Fruit fly (Drosophila melanogaster): ENCODE data around the gene CG44194.

Gene CG44194

dm6 chr3R:13017623-13018036 lies 20.1 kb upstream of the CG44194 start (continued):
- TF ChIP-seq prd (optimal IDR thresholded peaks at IDR 0.05), result no peak
- TF ChIP-seq prd (GFP tag; IDR thresholded peaks at IDR 0.05), result no peak
- TF ChIP-seq HLH4C (GFP tag; IDR thresholded peaks at IDR 0.05; ENCODE audit: partially characterized antibody), result no peak
- no peak for TF ChIP-seq zen2 (GFP tag; IDR thresholded peaks at IDR 0.05; ENCODE audit: partially characterized antibody)

dm6 chr3R:13015811-13016766 lies 18.6 kb upstream of the CG44194 start:
- TF ChIP-seq CG10366 (GFP tag; IDR thresholded peaks at IDR 0.05), result no peak
- TF ChIP-seq MESR4 (GFP tag; optimal IDR thresholded peaks at IDR 0.05), result no peak
- TF ChIP-seq CG8089 (GFP tag; optimal IDR thresholded peaks at IDR 0.05), result no peak
- no peak for TF ChIP-seq Sox100B (GFP tag; optimal IDR thresholded peaks at IDR 0.05)
- TF ChIP-seq NK7.1 (GFP tag; optimal IDR thresholded peaks at IDR 0.05), result no peak
- TF ChIP-seq dmrt99B (tag; optimal IDR thresholded peaks at IDR 0.05), result no peak
- TF ChIP-seq CG31224 (GFP tag; IDR thresholded peaks at IDR 0.05), result peak; percentile 59
- TF ChIP-seq Gsc (GFP tag; IDR thresholded peaks at IDR 0.05), result no peak
- TF ChIP-seq CG33557 (GFP tag; optimal IDR thresholded peaks at IDR 0.05), result no peak
- no peak for TF ChIP-seq Rx (GFP tag; IDR thresholded peaks at IDR 0.05)
- no peak for TF ChIP-seq CG8478 (optimal IDR thresholded peaks at IDR 0.05)
- no peak for TF ChIP-seq tio (GFP tag; optimal IDR thresholded peaks at IDR 0.05)
- TF ChIP-seq wor (GFP tag; IDR thresholded peaks at IDR 0.05), result no peak
- no peak for TF ChIP-seq jumu (GFP tag; optimal IDR thresholded peaks at IDR 0.05)
- no peak for TF ChIP-seq lov (optimal IDR thresholded peaks at IDR 0.05)
- TF ChIP-seq lov (GFP tag; IDR thresholded peaks at IDR 0.05), result 0 out of 3 replicates have a peak, but pooled peaks have one; percentile 6
- no peak for TF ChIP-seq CG31441 (GFP tag; IDR thresholded peaks at IDR 0.05)
- TF ChIP-seq CG15479 (GFP tag; optimal IDR thresholded peaks at IDR 0.05), result no peak
- TF ChIP-seq GATAe (GFP tag; conservative IDR thresholded peaks at IDR 0.05), result peak; percentile 18; the same call in 1 of the 2 replicates
- no peak for TF ChIP-seq Hey (tag; optimal IDR thresholded peaks at IDR 0.05)
- TF ChIP-seq chinmo (GFP tag; IDR thresholded peaks at IDR 0.05; ENCODE audit: partially characterized antibody), result peak; percentile 64; the same call in 2 of the 4 replicates
- no peak for TF ChIP-seq HLH3B (GFP tag; IDR thresholded peaks at IDR 0.05)
- TF ChIP-seq lilli (GFP tag; optimal IDR thresholded peaks at IDR 0.05), result peak; percentile 16
- no peak for TF ChIP-seq eyg (GFP tag; optimal IDR thresholded peaks at IDR 0.05)
- TF ChIP-seq odd (GFP tag; optimal IDR thresholded peaks at IDR 0.05), result no peak
- TF ChIP-seq CG2712 (tag; optimal IDR thresholded peaks at IDR 0.05), result peak; percentile 18
- no peak for TF ChIP-seq chm (GFP tag; IDR thresholded peaks at IDR 0.05)
- no peak; the same call in 1 of the 2 replicates for TF ChIP-seq CG13287 (GFP tag; IDR thresholded peaks at IDR 0.05; ENCODE audit: partially characterized antibody)
- TF ChIP-seq YL-1 (GFP tag; optimal IDR thresholded peaks at IDR 0.05), result no peak
- TF ChIP-seq CG7556 (GFP tag; optimal IDR thresholded peaks at IDR 0.05), result peak; percentile 25
- TF ChIP-seq ERR (GFP tag; optimal IDR thresholded peaks at IDR 0.05), result no peak
- no peak for TF ChIP-seq Xrp1 (GFP tag; IDR thresholded peaks at IDR 0.05)
- TF ChIP-seq dysf (GFP tag; IDR thresholded peaks at IDR 0.05), result peak; percentile 29; the same call in 1 of the 3 replicates
- no peak for TF ChIP-seq Doc3 (GFP tag; IDR thresholded peaks at IDR 0.05; ENCODE audit: partially characterized antibody)
- TF ChIP-seq shn (GFP tag; optimal IDR thresholded peaks at IDR 0.05), result peak; percentile 47
- no peak for TF ChIP-seq CG34224 (GFP tag; IDR thresholded peaks at IDR 0.05; ENCODE audit: partially characterized antibody)
- no peak for TF ChIP-seq sna (GFP tag; IDR thresholded peaks at IDR 0.05; ENCODE audit: partially characterized antibody)
- no peak for TF ChIP-seq CG14014 (GFP tag; IDR thresholded peaks at IDR 0.05)
- no peak for TF ChIP-seq vvl (GFP tag; IDR thresholded peaks at IDR 0.05)
- TF ChIP-seq ase (GFP tag; IDR thresholded peaks at IDR 0.05), result no peak
- no peak for TF ChIP-seq CG10565 (GFP tag; optimal IDR thresholded peaks at IDR 0.05)
- no peak for TF ChIP-seq CG15011 (GFP tag; optimal IDR thresholded peaks at IDR 0.05)
- no peak for TF ChIP-seq Six4 (GFP tag; optimal IDR thresholded peaks at IDR 0.05)
- TF ChIP-seq H2.0 (GFP tag; IDR thresholded peaks at IDR 0.05), result no peak

Data from whole organism, embryonic.